Worm (Caenorhabditis elegans): ENCODE results near the gene rme-1.

Gene rme-1

DNA sequence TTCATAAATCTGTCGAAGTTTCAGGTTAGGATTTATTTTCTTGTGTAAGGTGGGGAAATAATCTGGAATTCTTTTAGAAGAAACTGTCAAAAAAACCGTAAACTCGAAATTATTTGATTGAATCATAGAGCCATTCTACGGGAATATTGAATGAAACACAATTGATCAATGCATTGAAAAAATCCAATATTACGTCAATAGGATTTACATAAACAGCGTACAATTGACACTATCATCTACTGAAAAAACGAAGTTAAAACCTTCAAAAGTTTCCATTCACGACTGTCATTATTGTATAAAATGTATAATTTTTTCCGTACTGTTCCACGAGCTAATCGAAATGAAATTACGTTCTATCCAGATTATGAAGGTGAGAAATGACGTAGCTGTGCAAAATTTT, at the start of gene rme-1:
Gene rme-1 (plus strand): TSS at position 301 of the 400 bp plus-strand sequence.
- TF ChIP-seq lsy-12 (tag; optimal IDR thresholded peaks at IDR 0.05) (no peak), pha-4 (tag; optimal IDR thresholded peaks at IDR 0.05) (no peak), daf-12 (tag; optimal IDR thresholded peaks at IDR 0.05) (no peak), nhr-25 (tag; optimal IDR thresholded peaks at IDR 0.05) (no peak), hmg-11 (tag; optimal IDR thresholded peaks at IDR 0.05) (no peak), tbx-2 (tag; optimal IDR thresholded peaks at IDR 0.05) (no peak), lin-39 (tag; optimal IDR thresholded peaks at IDR 0.05) (no peak), lin-15B (tag; optimal IDR thresholded peaks at IDR 0.05) (no peak), nhr-76 (tag; optimal IDR thresholded peaks at IDR 0.05) (no peak), nhr-43 (tag; optimal IDR thresholded peaks at IDR 0.05; ENCODE audit: poor library complexity, severe bottlenecking) (no peak), ceh-28 (tag; optimal IDR thresholded peaks at IDR 0.05) (no peak), jun-1 (tag; optimal IDR thresholded peaks at IDR 0.05) (no peak), mdl-1 (tag; optimal IDR thresholded peaks at IDR 0.05) (no peak), ama-1 (optimal IDR thresholded peaks at IDR 0.05) (no peak)

DNA sequence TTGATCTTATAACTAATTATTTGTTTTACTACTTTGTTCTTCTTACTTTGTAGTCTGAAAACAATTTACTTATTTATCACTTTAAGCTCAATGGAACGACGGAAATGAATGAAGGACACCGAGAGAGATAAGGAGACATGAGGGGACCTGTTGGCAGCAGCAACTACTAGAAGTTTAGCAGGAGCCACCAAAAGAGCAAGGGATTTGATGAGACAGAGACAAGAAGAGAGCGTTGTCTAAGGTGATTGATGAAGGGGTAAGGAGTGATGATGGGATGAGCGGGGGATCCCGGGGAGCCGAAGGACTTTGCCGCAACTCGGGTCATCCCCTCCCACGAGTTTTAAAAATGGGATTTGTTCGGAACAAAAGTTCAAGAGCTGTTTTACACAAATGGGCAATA, 6.1 kb upstream of the rme-1 start, which contains the start of gene ttn-1:
Gene ttn-1 (minus strand): TSS at position 60 of the 400 bp plus-strand sequence.
- TF ChIP-seq elt-1 (tag; optimal IDR thresholded peaks at IDR 0.05) (no peak), ceh-82 (tag; optimal IDR thresholded peaks at IDR 0.05) (no peak), fkh-2 (tag; optimal IDR thresholded peaks at IDR 0.05) (no peak), daf-12 (tag; optimal IDR thresholded peaks at IDR 0.05) (no peak), lin-39 (tag; optimal IDR thresholded peaks at IDR 0.05) (peak; percentile 52)

ce11 chrV:6204046-6204445, 4.6 kb upstream of the rme-1 start:
- TF ChIP-seq nhr-67 (tag; optimal IDR thresholded peaks at IDR 0.05) (no peak), egl-5 (tag; optimal IDR thresholded peaks at IDR 0.05) (peak; percentile 32), pha-4 (tag; optimal IDR thresholded peaks at IDR 0.05) (no peak), nfya-1 (tag; optimal IDR thresholded peaks at IDR 0.05; ENCODE audit: insufficient read depth) (peak; percentile 30), nhr-11 (tag; optimal IDR thresholded peaks at IDR 0.05) (peak; percentile 39)

DNA sequence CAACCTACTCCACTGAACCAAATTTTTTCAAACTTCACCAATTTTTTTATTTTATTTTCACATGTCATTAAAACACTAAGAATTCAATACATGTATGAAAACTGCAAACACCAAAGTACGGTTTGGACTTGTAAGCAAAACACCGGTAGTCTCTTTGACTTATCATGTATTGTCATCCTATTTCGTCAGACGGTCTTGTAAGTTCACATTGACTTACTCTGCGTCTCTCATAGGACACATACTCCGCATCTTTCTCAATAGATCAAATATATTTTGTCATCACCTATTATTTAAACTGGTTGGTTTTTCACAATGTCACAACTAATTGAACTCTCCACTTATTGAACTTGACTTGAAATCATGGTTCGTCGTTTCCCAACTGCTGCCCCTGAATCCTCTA, 2.2 kb upstream of the rme-1 start, which contains the start of gene W06H8.2:
Gene W06H8.2 (plus strand): TSS at position 258 of the 400 bp plus-strand sequence.
- TF ChIP-seq skn-1 (tag; optimal IDR thresholded peaks at IDR 0.05) (peak; percentile 24), zag-1 (tag; optimal IDR thresholded peaks at IDR 0.05) (no peak)

- TF ChIP-seq fos-1 (tag; optimal IDR thresholded peaks at IDR 0.05), result no peak
- TF ChIP-seq ceh-28 (tag; optimal IDR thresholded peaks at IDR 0.05), result no peak
- peak; percentile 64 for TF ChIP-seq elt-2 (tag; optimal IDR thresholded peaks at IDR 0.05)
- no peak for TF ChIP-seq jun-1 (tag; optimal IDR thresholded peaks at IDR 0.05)
These were observed 1.4 kb downstream of the rme-1 start for ce11 chrV:6209930-6210647.

- TF ChIP-seq fkh-10 (GFP tag; optimal IDR thresholded peaks at IDR 0.05) (no peak), elt-3 (tag; optimal IDR thresholded peaks at IDR 0.05) (no peak), skn-1 (tag; optimal IDR thresholded peaks at IDR 0.05) (no peak), hmg-11 (tag; optimal IDR thresholded peaks at IDR 0.05) (no peak), nhr-77 (tag; optimal IDR thresholded peaks at IDR 0.05) (no peak), ztf-4 (tag; optimal IDR thresholded peaks at IDR 0.05) (no peak), nhr-67 (tag; optimal IDR thresholded peaks at IDR 0.05) (no peak), elt-2 (tag; optimal IDR thresholded peaks at IDR 0.05) (peak; percentile 77), ZK546.5 (tag; optimal IDR thresholded peaks at IDR 0.05) (no peak), nhr-11 (tag; optimal IDR thresholded peaks at IDR 0.05) (no peak), egl-27 (tag; optimal IDR thresholded peaks at IDR 0.05) (no peak), nhr-43 (tag; optimal IDR thresholded peaks at IDR 0.05; ENCODE audit: poor library complexity, severe bottlenecking) (no peak), pha-4 (tag; optimal IDR thresholded peaks at IDR 0.05) (peak; percentile 58), ceh-9 (tag; optimal IDR thresholded peaks at IDR 0.05) (no peak), egl-5 (tag; optimal IDR thresholded peaks at IDR 0.05) (no peak), nhr-28 (tag; optimal IDR thresholded peaks at IDR 0.05) (no peak), mdl-1 (tag; optimal IDR thresholded peaks at IDR 0.05) (no peak), ceh-16 (tag; optimal IDR thresholded peaks at IDR 0.05) (no peak), elt-1 (tag; optimal IDR thresholded peaks at IDR 0.05) (no peak), ztf-11 (tag; optimal IDR thresholded peaks at IDR 0.05) (no peak), nfya-1 (tag; optimal IDR thresholded peaks at IDR 0.05; ENCODE audit: insufficient read depth) (peak; percentile 32), nhr-237 (tag; optimal IDR thresholded peaks at IDR 0.05) (no peak), mml-1 (tag; optimal IDR thresholded peaks at IDR 0.05) (no peak), jun-1 (tag; optimal IDR thresholded peaks at IDR 0.05) (peak; percentile 26), nhr-25 (tag; optimal IDR thresholded peaks at IDR 0.05) (no peak), lin-15B (tag; optimal IDR thresholded peaks at IDR 0.05) (no peak), pqm-1 (tag; optimal IDR thresholded peaks at IDR 0.05) (peak; percentile 86)
These were observed 2.8 kb downstream of the rme-1 start for ce11 chrV:6211509-6211908.
